Worm (Caenorhabditis elegans) whole organism, L4 larva: ENCODE measurements around the gene daf-6.

Experiments
- attf-4 ChIP-seq: sonication (generic microtip); optimal IDR thresholded peaks from 3 replicates; lab custom pipeline; 2017; ENCODE audit warnings: missing biosample characterization, missing genetic modification characterization
- hlh-30 ChIP-seq: sonication (generic microtip); optimal IDR thresholded peaks from 2 replicates; lab custom pipeline; 2017; ENCODE audit warnings: antibody characterized with exemption, mild to moderate bottlenecking, missing genetic modification characterization, missing compliant biosample characterization; ENCODE audit not compliant: insufficient read depth
- lsy-2 ChIP-seq, 2 experiments: fragments of 150-350 bp in 1 of 2; sonication (generic microtip) in 1 of 2; optimal IDR thresholded peaks; 2 replicates each; lab custom pipeline; 2014 to 2017; ENCODE audit warnings: missing biosample characterization in 2 of 2, missing genetic modification characterization in 2 of 2
- snpc-4 ChIP-seq: fragments of 150-350 bp; optimal IDR thresholded peaks from 2 replicates; lab custom pipeline; 2014; ENCODE audit warnings: missing biosample characterization, missing genetic modification characterization
- unc-39 ChIP-seq: sonication (generic microtip); optimal IDR thresholded peaks from 2 replicates; lab custom pipeline; 2017; ENCODE audit warnings: missing biosample characterization, missing genetic modification characterization
- unc-62 ChIP-seq, 3 experiments: fragments of 150-350 bp in 1 of 3; sonication (generic microtip); optimal IDR thresholded peaks in 2 of 3; peaks in 1 of 3; 1 replicate in 1 of 3; 2 replicates in 2 of 3; lab custom pipeline; 2014 to 2017; ENCODE audit warnings: missing biosample characterization in 3 of 3, missing genetic modification characterization in 3 of 3, missing genetic modification reagents in 3 of 3, missing genotype in 1 of 3

ce11 chrX:14931443-14931842, 43.2 kb downstream of the daf-6 start:
- TF ChIP-seq unc-62 (GFP tag; optimal IDR thresholded peaks at IDR 0.05 in 1 of 2; lab: Kevin White, UChicago) (no peak), unc-62 (tag; optimal IDR thresholded peaks at IDR 0.05; lab: Kevin White, UChicago) (no peak), lsy-2 (tag; optimal IDR thresholded peaks at IDR 0.05; lab: Kevin White, UChicago) (no peak), hlh-30 (tag; lab: Kevin White, UChicago) (no peak), snpc-4 (tag; lab: Kevin White, UChicago) (no peak), attf-4 (tag; lab: Kevin White, UChicago) (no peak), unc-39 (no peak)
